Fruit fly (Drosophila melanogaster) whole organism, pupa: ENCODE results near the gene Cpr92F.

ENCODE experiments used
- CG14655 ChIP-seq: fragments of 200-800 bp; sonication (Bioruptor generic); optimal IDR thresholded peaks from 3 replicates; lab custom pipeline; 2017; ENCODE audit warnings: mild to moderate bottlenecking, missing biosample characterization, missing genetic modification reagents, missing genetic modification characterization
- CG34367 ChIP-seq: fragments of 200-800 bp; sonication (Bioruptor generic); optimal IDR thresholded peaks from 2 replicates; lab custom pipeline; 2018; ENCODE audit warnings: missing biosample characterization, mild to moderate bottlenecking, missing genetic modification characterization
- CG4496 ChIP-seq: fragments of 200-800 bp; sonication (Bioruptor generic); IDR thresholded peaks from 3 replicates; pipeline ENCODE4 v1.3.6; 2022; ENCODE audit warnings: missing biosample characterization, missing genetic modification characterization
- D1 ChIP-seq: fragments of 200-800 bp; sonication (Bioruptor generic); optimal IDR thresholded peaks from 2 replicates; lab custom pipeline; 2018; ENCODE audit warnings: missing biosample characterization, mild to moderate bottlenecking, missing genetic modification characterization, moderate library complexity
- EcR ChIP-seq: fragments of 200-800 bp; sonication (Bioruptor generic); optimal IDR thresholded peaks from 3 replicates; lab custom pipeline; 2019; ENCODE audit warnings: missing biosample characterization, missing genetic modification characterization, mild to moderate bottlenecking, moderate library complexity, missing genetic modification reagents
- Ets98B ChIP-seq: fragments of 200-800 bp; sonication (Bioruptor generic); IDR thresholded peaks from 2 replicates; pipeline ENCODE4 v1.3.6; 2022; ENCODE audit warnings: missing biosample characterization, missing genetic modification characterization
- Pif1A ChIP-seq: fragments of 200-800 bp; sonication (Bioruptor generic); optimal IDR thresholded peaks from 3 replicates; lab custom pipeline; 2016; ENCODE audit warnings: missing biosample characterization, missing genetic modification characterization
- rn ChIP-seq: fragments of 200-800 bp; sonication (Bioruptor generic); IDR thresholded peaks from 2 replicates; pipeline ENCODE4 v1.3.6; 2022; ENCODE audit warnings: missing biosample characterization, missing genetic modification characterization

- no peak for TF ChIP-seq rn (GFP tag; lab: Robert Waterston, UW)
- TF ChIP-seq D1 (tag; lab: Kevin White, UChicago): no peak
- no peak for TF ChIP-seq EcR (GFP tag; lab: Kevin White, UChicago)
- TF ChIP-seq Ets98B (GFP tag; lab: Robert Waterston, UW): no peak; the same call in 1 of the 2 replicates
- TF ChIP-seq CG4496 (GFP tag; lab: Robert Waterston, UW): 0 out of 3 replicates have a peak, but pooled peaks have one; percentile 37
- no peak for TF ChIP-seq Pif1A (GFP tag; lab: Kevin White, UChicago)
- TF ChIP-seq CG34367 (tag; lab: Kevin White, UChicago): peak; percentile 27
- no peak for TF ChIP-seq CG14655 (GFP tag; lab: Kevin White, UChicago)
Observed at dm6 chr3R:20634674-20635594, 34.4 kb upstream of the Cpr92F start, which contains the start of the genes Pi3K92E and Lrrk.
